Fruit fly (Drosophila melanogaster) whole organism, prepupa: ENCODE results near the gene Mlc2.

Experiments used
- Blimp-1 ChIP-seq: fragments of 200-800 bp; sonication (Bioruptor generic); optimal IDR thresholded peaks from 3 replicates; lab custom pipeline; 2017; ENCODE audit warnings: missing biosample characterization, missing genetic modification characterization, mild to moderate bottlenecking, moderate library complexity, missing genetic modification reagents
- CG10631 ChIP-seq: fragments of 200-800 bp; sonication (Bioruptor generic); optimal IDR thresholded peaks from 2 replicates; lab custom pipeline; 2016; ENCODE audit warnings: missing biosample characterization, missing genetic modification characterization
- CG11294 ChIP-seq: fragments of 200-800 bp; sonication (Bioruptor generic); IDR thresholded peaks from 2 replicates; pipeline ENCODE4 v1.3.6; 2022; ENCODE audit warnings: missing biosample characterization, missing genetic modification characterization
- CG11762 ChIP-seq: fragments of 200-800 bp; sonication (Bioruptor generic); optimal IDR thresholded peaks from 3 replicates; lab custom pipeline; 2016; ENCODE audit warnings: missing biosample characterization, missing genetic modification characterization; ENCODE audit not compliant: insufficient read depth
- CG11902 ChIP-seq: fragments of 200-800 bp; sonication (Bioruptor generic); optimal IDR thresholded peaks from 3 replicates; lab custom pipeline; 2016; ENCODE audit warnings: missing biosample characterization, missing genetic modification characterization
- CG15336 ChIP-seq: fragments of 200-800 bp; sonication (Bioruptor generic); IDR thresholded peaks from 2 replicates; pipeline ENCODE4 v1.3.6; 2022; ENCODE audit warnings: missing biosample characterization, missing genetic modification characterization
- CG16779 ChIP-seq: fragments of 200-800 bp; sonication (Bioruptor generic); optimal IDR thresholded peaks from 3 replicates; lab custom pipeline; 2017; ENCODE audit warnings: missing biosample characterization, mild to moderate bottlenecking, missing genetic modification characterization
- CG31627 ChIP-seq: fragments of 200-800 bp; sonication (Bioruptor generic); optimal IDR thresholded peaks from 3 replicates; lab custom pipeline; 2016; ENCODE audit warnings: missing biosample characterization, missing genetic modification characterization
- CG34406 ChIP-seq: fragments of 200-800 bp; sonication (Bioruptor generic); optimal IDR thresholded peaks from 3 replicates; lab custom pipeline; 2016; ENCODE audit warnings: missing biosample characterization, missing genetic modification characterization
- CG3919 ChIP-seq: fragments of 200-800 bp; sonication (Bioruptor generic); optimal IDR thresholded peaks from 3 replicates; lab custom pipeline; 2016; ENCODE audit warnings: missing biosample characterization, missing genetic modification characterization
- CG4318 ChIP-seq: fragments of 200-800 bp; sonication (Bioruptor generic); optimal IDR thresholded peaks from 3 replicates; lab custom pipeline; 2017; ENCODE audit warnings: missing biosample characterization, mild to moderate bottlenecking, missing genetic modification characterization
- CG6163 ChIP-seq: fragments of 200-800 bp; sonication (Bioruptor generic); IDR thresholded peaks from 3 replicates; pipeline ENCODE4 v1.3.6; 2022; ENCODE audit warnings: missing biosample characterization, missing genetic modification characterization
- CG6792 ChIP-seq: fragments of 200-800 bp; sonication (Bioruptor generic); optimal IDR thresholded peaks from 3 replicates; lab custom pipeline; 2016; ENCODE audit warnings: missing biosample characterization, missing genetic modification characterization
- CG6854 ChIP-seq: fragments of 200-800 bp; sonication (Bioruptor generic); optimal IDR thresholded peaks from 2 replicates; lab custom pipeline; 2017; ENCODE audit warnings: missing biosample characterization, mild to moderate bottlenecking, missing genetic modification characterization
- CG8119 ChIP-seq: fragments of 200-800 bp; sonication (Bioruptor generic); IDR thresholded peaks from 3 replicates; pipeline ENCODE4 v1.3.6; 2022; ENCODE audit warnings: missing biosample characterization, missing genetic modification characterization
- CG8319 ChIP-seq: fragments of 200-800 bp; sonication (Bioruptor generic); optimal IDR thresholded peaks from 3 replicates; lab custom pipeline; 2016; ENCODE audit warnings: missing biosample characterization, missing genetic modification characterization
- CG8632 ChIP-seq: fragments of 200-800 bp; sonication (Bioruptor generic); optimal IDR thresholded peaks from 3 replicates; lab custom pipeline; 2016; ENCODE audit warnings: missing biosample characterization, missing genetic modification characterization
- CG9139 ChIP-seq: fragments of 200-800 bp; sonication (Bioruptor generic); optimal IDR thresholded peaks from 3 replicates; lab custom pipeline; 2017; ENCODE audit warnings: missing biosample characterization, mild to moderate bottlenecking, missing genetic modification characterization
- Eip75B ChIP-seq: fragments of 200-800 bp; sonication (Bioruptor generic); optimal IDR thresholded peaks from 3 replicates; lab custom pipeline; 2016; ENCODE audit warnings: missing biosample characterization, missing genetic modification characterization
- Eip78C ChIP-seq: fragments of 200-800 bp; sonication (Bioruptor generic); peaks from one replicate; lab custom pipeline; 2016; ENCODE audit warnings: missing biosample characterization, missing genetic modification characterization
- Eip93F ChIP-seq: fragments of 200-800 bp; sonication (Bioruptor generic); optimal IDR thresholded peaks from 2 replicates; lab custom pipeline; 2016; ENCODE audit warnings: missing biosample characterization, mild to moderate bottlenecking, missing genetic modification characterization
- Ets21C ChIP-seq: fragments of 200-800 bp; sonication (Bioruptor generic); optimal IDR thresholded peaks from 3 replicates; lab custom pipeline; 2016; ENCODE audit warnings: missing biosample characterization, missing genetic modification characterization
- Ets96B ChIP-seq: fragments of 200-800 bp; optimal IDR thresholded peaks from 2 replicates; lab custom pipeline; 2019; ENCODE audit warnings: missing biosample characterization, mild to moderate bottlenecking, missing genetic modification characterization, moderate library complexity
- Gug ChIP-seq: fragments of 200-800 bp; sonication (Bioruptor generic); IDR thresholded peaks from 2 replicates; pipeline ENCODE4 v1.3.6; 2022; ENCODE audit warnings: missing biosample characterization, missing genetic modification characterization
- Hr38 ChIP-seq: sonication (Bioruptor generic); optimal IDR thresholded peaks from 2 replicates; lab custom pipeline; 2016; ENCODE audit warnings: missing biosample characterization, missing genetic modification characterization
- Hr4 ChIP-seq: fragments of 200-800 bp; sonication (Bioruptor generic); optimal IDR thresholded peaks from 3 replicates; lab custom pipeline; 2016; ENCODE audit warnings: missing biosample characterization, missing genetic modification characterization
- Lpt ChIP-seq: fragments of 200-800 bp; sonication (Bioruptor generic); optimal IDR thresholded peaks from 3 replicates; lab custom pipeline; 2016; ENCODE audit warnings: missing biosample characterization, missing genetic modification characterization
- Met ChIP-seq: fragments of 200-800 bp; sonication (Bioruptor generic); optimal IDR thresholded peaks from 3 replicates; lab custom pipeline; 2016; ENCODE audit warnings: missing biosample characterization, missing genetic modification characterization
- OdsH ChIP-seq: fragments of 200-800 bp; sonication (Bioruptor generic); optimal IDR thresholded peaks from 3 replicates; lab custom pipeline; 2016; ENCODE audit warnings: missing biosample characterization, missing genetic modification characterization
- Smox ChIP-seq: fragments of 200-800 bp; sonication (Bioruptor generic); optimal IDR thresholded peaks from 3 replicates; lab custom pipeline; 2016; ENCODE audit warnings: missing biosample characterization, missing genetic modification characterization
- Sox14 ChIP-seq: fragments of 200-800 bp; sonication (Bioruptor generic); optimal IDR thresholded peaks from 3 replicates; lab custom pipeline; 2016; ENCODE audit warnings: missing biosample characterization, missing genetic modification characterization
- Sox15 ChIP-seq: fragments of 200-800 bp; sonication (Bioruptor generic); optimal IDR thresholded peaks from 3 replicates; lab custom pipeline; 2016; ENCODE audit warnings: missing biosample characterization, missing genetic modification characterization
- achi ChIP-seq: fragments of 200-800 bp; sonication (Bioruptor generic); optimal IDR thresholded peaks from 3 replicates; lab custom pipeline; 2016; ENCODE audit warnings: missing biosample characterization, missing genetic modification characterization
- acj6 ChIP-seq: fragments of 200-800 bp; sonication (Bioruptor generic); optimal IDR thresholded peaks from 3 replicates; lab custom pipeline; 2016; ENCODE audit warnings: missing biosample characterization, missing genetic modification characterization
- cyc ChIP-seq: fragments of 200-800 bp; sonication (Bioruptor generic); optimal IDR thresholded peaks from 3 replicates; lab custom pipeline; 2016; ENCODE audit warnings: missing biosample characterization, missing genetic modification characterization
- eg ChIP-seq: fragments of 200-800 bp; sonication (Bioruptor generic); IDR thresholded peaks from 3 replicates; pipeline ENCODE4 v1.3.6; 2022; ENCODE audit warnings: missing biosample characterization, missing genetic modification characterization
- esn ChIP-seq: fragments of 200-800 bp; sonication (Bioruptor generic); optimal IDR thresholded peaks from 2 replicates; lab custom pipeline; 2016; ENCODE audit warnings: missing biosample characterization, mild to moderate bottlenecking, missing genetic modification characterization, moderate library complexity
- fd59A ChIP-seq: fragments of 200-800 bp; sonication (Bioruptor generic); optimal IDR thresholded peaks from 2 replicates; lab custom pipeline; 2017; ENCODE audit warnings: missing biosample characterization, mild to moderate bottlenecking, missing genetic modification characterization, missing genetic modification reagents
- fd85E ChIP-seq: fragments of 200-800 bp; sonication (Bioruptor generic); optimal IDR thresholded peaks from 3 replicates; lab custom pipeline; 2016; ENCODE audit warnings: missing biosample characterization, missing genetic modification characterization
- fkh ChIP-seq: fragments of 200-800 bp; sonication (Bioruptor generic); optimal IDR thresholded peaks from 3 replicates; lab custom pipeline; 2017; ENCODE audit warnings: missing biosample characterization, mild to moderate bottlenecking, missing genetic modification characterization, moderate library complexity
- net ChIP-seq: fragments of 200-800 bp; sonication (Bioruptor generic); optimal IDR thresholded peaks from 3 replicates; lab custom pipeline; 2016; ENCODE audit warnings: missing biosample characterization, missing genetic modification characterization
- pdm3 ChIP-seq: fragments of 200-800 bp; sonication (Bioruptor generic); optimal IDR thresholded peaks from 3 replicates; lab custom pipeline; 2016; ENCODE audit warnings: missing biosample characterization, missing genetic modification characterization
- spab ChIP-seq: fragments of 200-800 bp; sonication (Bioruptor generic); optimal IDR thresholded peaks from 2 replicates; lab custom pipeline; 2017; ENCODE audit warnings: missing biosample characterization, mild to moderate bottlenecking, missing genetic modification characterization, missing genetic modification reagents
- ss ChIP-seq, 2 experiments: fragments of 200-800 bp; sonication (Bioruptor generic); optimal IDR thresholded peaks; 2 replicates in 1 of 2; 3 replicates in 1 of 2; lab custom pipeline; 2017 to 2018; ENCODE audit warnings: mild to moderate bottlenecking in 2 of 2, missing biosample characterization in 2 of 2, missing genetic modification characterization in 2 of 2, moderate library complexity in 1 of 2
- svp ChIP-seq: fragments of 200-800 bp; sonication (Bioruptor generic); peaks from one replicate; lab custom pipeline; 2016; ENCODE audit warnings: missing biosample characterization, missing genetic modification characterization
- vri ChIP-seq: fragments of 200-800 bp; sonication (Bioruptor generic); optimal IDR thresholded peaks from 3 replicates; lab custom pipeline; 2016; ENCODE audit warnings: missing biosample characterization, mild to moderate bottlenecking, missing genetic modification characterization

Mlc2 gene

dm6 chr3R:30191462-30191874 is 17.1 kb upstream of the Mlc2 start (continued):
- peak; percentile 44 for TF ChIP-seq fd59A (GFP tag; lab: Kevin White, UChicago)
- TF ChIP-seq Ets21C: peak; percentile 63
- peak; percentile 71 for TF ChIP-seq acj6
- TF ChIP-seq net (GFP tag; lab: Kevin White, UChicago): peak; percentile 71
- peak; percentile 34; the same call in 1 of the 3 replicates for TF ChIP-seq CG8119 (GFP tag; lab: Robert Waterston, UW)
- TF ChIP-seq CG11902: peak; percentile 72
- TF ChIP-seq CG8632 (GFP tag; lab: Kevin White, UChicago): peak; percentile 62
- TF ChIP-seq CG31627 (GFP tag; lab: Kevin White, UChicago): peak; percentile 84
- TF ChIP-seq CG11294: no peak
- peak; percentile 30 for TF ChIP-seq spab (GFP tag; lab: Kevin White, UChicago)
- TF ChIP-seq Sox14 (GFP tag; lab: Kevin White, UChicago): peak; percentile 77
- TF ChIP-seq CG11762 (GFP tag; lab: Kevin White, UChicago): peak; percentile 26
- peak; percentile 74 for TF ChIP-seq cyc
- TF ChIP-seq Blimp-1 (GFP tag; lab: Kevin White, UChicago): no peak
- no peak for TF ChIP-seq fd85E
- TF ChIP-seq CG4318: peak; percentile 36
- no peak for TF ChIP-seq CG6854 (GFP tag; lab: Kevin White, UChicago)
- TF ChIP-seq CG34406 (GFP tag; lab: Kevin White, UChicago): peak; percentile 71
- no peak for TF ChIP-seq CG9139 (GFP tag; lab: Kevin White, UChicago)
- peak; percentile 95 for TF ChIP-seq svp (GFP tag; lab: Kevin White, UChicago)
- TF ChIP-seq Gug: no peak
- TF ChIP-seq Eip93F: no peak
- TF ChIP-seq Sox15 (GFP tag; lab: Kevin White, UChicago): peak; percentile 74
- peak; percentile 55 for TF ChIP-seq CG8319
- TF ChIP-seq Eip78C (GFP tag; lab: Kevin White, UChicago): peak; percentile 94
- peak; percentile 69 for TF ChIP-seq Met
- TF ChIP-seq pdm3 (GFP tag; lab: Kevin White, UChicago): peak; percentile 73
- TF ChIP-seq Eip75B (GFP tag; lab: Kevin White, UChicago): peak; percentile 74
- TF ChIP-seq Hr4 (GFP tag; lab: Kevin White, UChicago): peak; percentile 1
- TF ChIP-seq esn (GFP tag; lab: Kevin White, UChicago): peak; percentile 85
- TF ChIP-seq CG6792: peak; percentile 66

- TF ChIP-seq fkh (GFP tag; lab: Kevin White, UChicago) (peak; percentile 18), Ets21C (no peak), CG6854 (GFP tag; lab: Kevin White, UChicago) (peak; percentile 35), CG16779 (tag; lab: Kevin White, UChicago) (no peak)
These were observed 16.7 kb upstream of the Mlc2 start, which contains the start of gene CG9747 for dm6 chr3R:30191047-30191446. TSS of gene CG9747 (minus strand) at chr3R:30191252.

- peak; percentile 76 for TF ChIP-seq CG3919
- TF ChIP-seq net (GFP tag; lab: Kevin White, UChicago): peak; percentile 23
- peak; percentile 73; the same call in 2 of the 3 replicates for TF ChIP-seq eg (GFP tag; lab: Robert Waterston, UW)
- peak; percentile 71 for TF ChIP-seq pdm3 (GFP tag; lab: Kevin White, UChicago)
- no peak for TF ChIP-seq fkh (GFP tag; lab: Kevin White, UChicago)
- peak; percentile 35; the same call in 1 of the 2 replicates for TF ChIP-seq CG15336 (GFP tag; lab: Robert Waterston, UW)
- peak; percentile 73 for TF ChIP-seq acj6
- TF ChIP-seq Ets21C: peak; percentile 57
- TF ChIP-seq CG4318: peak; percentile 4
- peak; percentile 80 for TF ChIP-seq esn (GFP tag; lab: Kevin White, UChicago)
- TF ChIP-seq achi: peak; percentile 64
- peak; percentile 84 for TF ChIP-seq svp (GFP tag; lab: Kevin White, UChicago)
- TF ChIP-seq vri (GFP tag; lab: Kevin White, UChicago): peak; percentile 58
- peak; percentile 77 for TF ChIP-seq CG6792
- peak; percentile 70 for TF ChIP-seq Sox15 (GFP tag; lab: Kevin White, UChicago)
- peak; percentile 80 for TF ChIP-seq CG6163 (GFP tag; lab: Robert Waterston, UW)
- peak; percentile 21 for TF ChIP-seq Blimp-1 (GFP tag; lab: Kevin White, UChicago)
- 0 out of 2 replicates have a peak, but pooled peaks have one; percentile 37 for TF ChIP-seq CG11294
- peak; percentile 70 for TF ChIP-seq CG8632 (GFP tag; lab: Kevin White, UChicago)
- peak; percentile 22 to 54 for TF ChIP-seq ss (GFP tag; optimal IDR thresholded peaks at IDR 0.05; lab: Kevin White, UChicago)
- TF ChIP-seq CG6854 (GFP tag; lab: Kevin White, UChicago): peak; percentile 16
- peak; percentile 31 for TF ChIP-seq CG9139 (GFP tag; lab: Kevin White, UChicago)
- TF ChIP-seq Eip75B (GFP tag; lab: Kevin White, UChicago): peak; percentile 74
- peak; percentile 76 for TF ChIP-seq OdsH (GFP tag; lab: Kevin White, UChicago)
- peak; percentile 55 for TF ChIP-seq CG10631 (GFP tag; lab: Kevin White, UChicago)
- peak; percentile 60 for TF ChIP-seq Ets96B
- TF ChIP-seq fd85E: peak; percentile 8
- TF ChIP-seq Eip78C (GFP tag; lab: Kevin White, UChicago): peak; percentile 91
- peak; percentile 73 for TF ChIP-seq Smox
- TF ChIP-seq Lpt (GFP tag; lab: Kevin White, UChicago): no peak
- TF ChIP-seq Gug: 0 out of 2 replicates have a peak, but pooled peaks have one; percentile 29
- no peak for TF ChIP-seq Hr38
These were observed 15.5 kb upstream of the Mlc2 start for dm6 chr3R:30189836-30190235.
